Worm (Caenorhabditis elegans) whole organism, midembryonic: ENCODE results near the gene bud-13.

ENCODE experiments used
- flt-1 ChIP-seq: fragments of 200-800 bp; sonication (Bioruptor generic); IDR thresholded peaks from 2 replicates; pipeline ENCODE4 v1.3.6; 2022; ENCODE audit warnings: missing genetic modification characterization, missing compliant biosample characterization
- klf-2 ChIP-seq: fragments of 200-800 bp; sonication (Bioruptor generic); conservative IDR thresholded peaks from 2 replicates; pipeline ENCODE4 v1.3.6; 2022; ENCODE audit warnings: missing genetic modification reagents, missing genetic modification characterization, missing compliant biosample characterization
- ref-1 ChIP-seq: fragments of 200-800 bp; sonication (Bioruptor generic); conservative IDR thresholded peaks from 2 replicates; pipeline ENCODE4 v1.3.6; 2022; ENCODE audit warnings: missing genetic modification reagents, missing genetic modification characterization, missing compliant biosample characterization
- tab-1 ChIP-seq: fragments of 200-800 bp; sonication (Bioruptor generic); IDR thresholded peaks from 2 replicates; pipeline ENCODE4 v1.3.6; 2022; ENCODE audit warnings: missing genetic modification characterization, missing compliant biosample characterization
- ztf-23 ChIP-seq: fragments of 200-800 bp; sonication (Bioruptor generic); IDR thresholded peaks from 2 replicates; pipeline ENCODE4 v1.3.6; 2022; ENCODE audit warnings: missing genetic modification reagents, missing genetic modification characterization, missing compliant biosample characterization

- no peak for TF ChIP-seq tab-1
- no peak for TF ChIP-seq flt-1 (GFP tag; lab: Robert Waterston, UW)
- TF ChIP-seq klf-2 (GFP tag; lab: Robert Waterston, UW): no peak
- no peak for TF ChIP-seq ztf-23 (GFP tag; lab: Robert Waterston, UW)
- TF ChIP-seq ref-1 (GFP tag; lab: Robert Waterston, UW): no peak
Measured at ce11 chrIII:8974835-8975234, 7.3 kb upstream of the bud-13 start.
